Worm (Caenorhabditis elegans) whole organism, L1 larva: Measurements from ENCODE around the gene Y22D7AL.4.

ENCODE experiments used
- alr-1 ChIP-seq: fragments of 200-800 bp; sonication (Bioruptor generic); optimal IDR thresholded peaks from 2 replicates; lab custom pipeline; 2018; ENCODE audit warnings: borderline replicate concordance, mild to moderate bottlenecking, missing genetic modification characterization, missing compliant biosample characterization
- blmp-1 ChIP-seq: fragments of 150-350 bp; optimal IDR thresholded peaks from 2 replicates; lab custom pipeline; 2014; ENCODE audit warnings: missing biosample characterization, missing genetic modification characterization
- ceh-8 ChIP-seq: fragments of 200-800 bp; sonication (Bioruptor generic); optimal IDR thresholded peaks from 2 replicates; lab custom pipeline; 2018; ENCODE audit warnings: mild to moderate bottlenecking, missing genetic modification characterization, moderate library complexity, missing compliant biosample characterization
- ceh-82 ChIP-seq, 3 experiments: fragments of 150-350 bp in 1 of 3; sonication (generic microtip) in 2 of 3; optimal IDR thresholded peaks; 2 replicates each; lab custom pipeline; 2014 to 2017; ENCODE audit warnings: missing biosample characterization in 3 of 3, missing genetic modification characterization in 3 of 3
- ceh-90 ChIP-seq: sonication (generic microtip); optimal IDR thresholded peaks from 2 replicates; lab custom pipeline; 2016; ENCODE audit warnings: missing genetic modification characterization, missing compliant biosample characterization
- ces-1 ChIP-seq: fragments of 150-350 bp; optimal IDR thresholded peaks from 2 replicates; lab custom pipeline; 2014; ENCODE audit warnings: missing biosample characterization, missing genetic modification reagents, missing genetic modification characterization
- dsc-1 ChIP-seq: sonication (generic microtip); optimal IDR thresholded peaks from 2 replicates; lab custom pipeline; 2016; ENCODE audit warnings: mild to moderate bottlenecking, missing genetic modification characterization, missing compliant biosample characterization
- efl-1 ChIP-seq, 4 experiments: fragments of 150-350 bp; optimal IDR thresholded peaks in 3 of 4; peaks in 1 of 4; 1 replicate in 1 of 4; 2 replicates in 3 of 4; lab custom pipeline; 2014; ENCODE audit warnings: missing biosample characterization in 2 of 4, missing genetic modification characterization in 2 of 4, missing genetic modification reagents in 2 of 4
- elt-2 ChIP-seq: sonication (generic microtip); optimal IDR thresholded peaks from 2 replicates; lab custom pipeline; 2016; ENCODE audit warnings: missing genetic modification characterization, mild to moderate bottlenecking, inconsistent platforms, missing compliant biosample characterization, missing genetic modification reagents
- elt-3 ChIP-seq, 6 experiments: fragments of 150-350 bp in 1 of 6; sonication (generic microtip); optimal IDR thresholded peaks; 2 replicates each; lab custom pipeline; 2017 to 2018; ENCODE audit warnings: missing biosample characterization in 6 of 6, missing genetic modification characterization in 6 of 6, inconsistent platforms in 1 of 6
- ets-5 ChIP-seq: fragments of 200-800 bp; sonication (Bioruptor generic); IDR thresholded peaks from 2 replicates; pipeline ENCODE4 v1.3.6; 2022; ENCODE audit warnings: missing genetic modification characterization, missing compliant biosample characterization
- fkh-8 ChIP-seq: sonication (generic microtip); optimal IDR thresholded peaks from 2 replicates; lab custom pipeline; 2016; ENCODE audit warnings: mild to moderate bottlenecking, missing genetic modification characterization, missing compliant biosample characterization
- hlh-17 ChIP-seq: fragments of 200-800 bp; sonication (Bioruptor generic); optimal IDR thresholded peaks from 2 replicates; lab custom pipeline; 2018; ENCODE audit warnings: missing genetic modification characterization, mild to moderate bottlenecking, missing compliant biosample characterization, moderate library complexity, borderline replicate concordance
- irx-1 ChIP-seq: sonication (generic microtip); optimal IDR thresholded peaks from 2 replicates; lab custom pipeline; 2016; ENCODE audit warnings: missing genetic modification characterization, missing compliant biosample characterization
- lin-13 ChIP-seq: fragments of 150-350 bp; optimal IDR thresholded peaks from 2 replicates; lab custom pipeline; 2014; ENCODE audit warnings: missing biosample characterization, missing genetic modification reagents, missing genetic modification characterization
- lin-14 ChIP-seq: fragments of 200-800 bp; sonication (Bioruptor generic); optimal IDR thresholded peaks from 2 replicates; lab custom pipeline; 2018; ENCODE audit warnings: mild to moderate bottlenecking, missing genetic modification characterization, moderate library complexity, missing compliant biosample characterization
- lir-3 ChIP-seq: sonication (generic microtip); optimal IDR thresholded peaks from 2 replicates; lab custom pipeline; 2016; ENCODE audit warnings: mild to moderate bottlenecking, missing genetic modification characterization, moderate library complexity, missing compliant biosample characterization; ENCODE audit not compliant: poor library complexity
- lsy-2 ChIP-seq, 2 experiments: fragments of 150-350 bp; optimal IDR thresholded peaks; 2 replicates each; lab custom pipeline; 2014; ENCODE audit warnings: missing biosample characterization in 2 of 2, missing genetic modification characterization in 2 of 2
- nhr-19 ChIP-seq: fragments of 200-800 bp; sonication (Bioruptor generic); conservative IDR thresholded peaks from 2 replicates; pipeline ENCODE4 v1.3.6; 2022; ENCODE audit warnings: missing genetic modification characterization, missing compliant biosample characterization
- nhr-20 ChIP-seq: sonication (generic microtip); optimal IDR thresholded peaks from 2 replicates; lab custom pipeline; 2016; ENCODE audit warnings: mild to moderate bottlenecking, missing genetic modification characterization, missing compliant biosample characterization
- nhr-47 ChIP-seq: sonication (generic microtip); optimal IDR thresholded peaks from 2 replicates; lab custom pipeline; 2016; ENCODE audit warnings: mild to moderate bottlenecking, missing genetic modification characterization, moderate library complexity, missing compliant biosample characterization
- nhr-71 ChIP-seq: sonication (generic microtip); optimal IDR thresholded peaks from 2 replicates; lab custom pipeline; 2016; ENCODE audit warnings: mild to moderate bottlenecking, missing genetic modification characterization, moderate library complexity, missing compliant biosample characterization
- nhr-85 ChIP-seq: sonication (generic microtip); peaks from one replicate; lab custom pipeline; 2016; ENCODE audit warnings: missing genetic modification characterization, inconsistent platforms, missing compliant biosample characterization
- nhr-90 ChIP-seq: sonication (generic microtip); optimal IDR thresholded peaks from 2 replicates; lab custom pipeline; 2016; ENCODE audit warnings: mild to moderate bottlenecking, missing genetic modification characterization, missing compliant biosample characterization; ENCODE audit not compliant: poor library complexity
- pax-3 ChIP-seq: fragments of 200-800 bp; sonication (Bioruptor generic); optimal IDR thresholded peaks from 2 replicates; lab custom pipeline; 2018; ENCODE audit warnings: mild to moderate bottlenecking, missing genetic modification characterization, moderate library complexity, missing compliant biosample characterization
- rnt-1 ChIP-seq: sonication (generic microtip); optimal IDR thresholded peaks from 2 replicates; lab custom pipeline; 2016; ENCODE audit warnings: mild to moderate bottlenecking, missing genetic modification characterization, moderate library complexity, missing compliant biosample characterization
- skn-1 ChIP-seq: fragments of 150-350 bp; optimal IDR thresholded peaks from 2 replicates; lab custom pipeline; 2014; ENCODE audit warnings: missing biosample characterization, missing genetic modification characterization
- snu-23 ChIP-seq: sonication (generic microtip); optimal IDR thresholded peaks from 2 replicates; lab custom pipeline; 2016; ENCODE audit warnings: missing genetic modification characterization, missing compliant biosample characterization
- swsn-7 ChIP-seq: sonication (generic microtip); optimal IDR thresholded peaks from 2 replicates; lab custom pipeline; 2016; ENCODE audit warnings: missing genetic modification characterization, missing compliant biosample characterization
- tlp-1 ChIP-seq: fragments of 150-350 bp; optimal IDR thresholded peaks from 2 replicates; lab custom pipeline; 2014; ENCODE audit warnings: missing biosample characterization, missing genetic modification characterization
- unc-30 ChIP-seq: sonication (generic microtip); optimal IDR thresholded peaks from 2 replicates; lab custom pipeline; 2017; ENCODE audit warnings: missing biosample characterization, missing genetic modification characterization
- unc-62 ChIP-seq: fragments of 150-350 bp; optimal IDR thresholded peaks from 2 replicates; lab custom pipeline; 2014; ENCODE audit warnings: missing biosample characterization, missing genetic modification reagents, missing genetic modification characterization
- xbp-1 ChIP-seq: sonication (generic microtip); optimal IDR thresholded peaks from 2 replicates; lab custom pipeline; 2016; ENCODE audit warnings: missing genetic modification characterization, missing compliant biosample characterization
- ztf-11 ChIP-seq, 2 experiments: sonication (generic microtip); optimal IDR thresholded peaks; 2 replicates each; lab custom pipeline; 2016 to 2017; ENCODE audit warnings: missing genetic modification characterization in 2 of 2, missing biosample characterization in 1 of 2, missing compliant biosample characterization in 1 of 2

Y22D7AL.4 gene

DNA sequence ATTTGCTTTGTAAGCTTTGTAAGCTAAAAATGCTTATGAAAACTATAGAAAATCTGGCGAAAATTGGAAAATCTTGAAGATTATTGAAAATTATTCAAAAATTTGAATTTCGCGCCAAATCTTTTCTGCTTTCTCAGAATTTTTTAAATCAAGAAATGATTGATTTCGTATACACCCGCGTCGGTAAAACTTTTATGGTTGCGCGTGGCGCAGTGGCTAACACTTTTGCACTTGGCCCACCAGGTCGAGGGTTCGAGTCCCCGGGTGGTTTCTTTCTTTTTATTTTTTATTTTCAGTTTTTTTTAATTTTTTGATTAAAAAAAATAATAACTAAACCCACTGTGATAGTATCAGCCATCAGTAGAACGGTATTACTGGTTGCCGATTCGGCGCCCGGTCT is 27.5 kb upstream of the Y22D7AL.4 start (continued):
- TF ChIP-seq lir-3: no peak

DNA sequence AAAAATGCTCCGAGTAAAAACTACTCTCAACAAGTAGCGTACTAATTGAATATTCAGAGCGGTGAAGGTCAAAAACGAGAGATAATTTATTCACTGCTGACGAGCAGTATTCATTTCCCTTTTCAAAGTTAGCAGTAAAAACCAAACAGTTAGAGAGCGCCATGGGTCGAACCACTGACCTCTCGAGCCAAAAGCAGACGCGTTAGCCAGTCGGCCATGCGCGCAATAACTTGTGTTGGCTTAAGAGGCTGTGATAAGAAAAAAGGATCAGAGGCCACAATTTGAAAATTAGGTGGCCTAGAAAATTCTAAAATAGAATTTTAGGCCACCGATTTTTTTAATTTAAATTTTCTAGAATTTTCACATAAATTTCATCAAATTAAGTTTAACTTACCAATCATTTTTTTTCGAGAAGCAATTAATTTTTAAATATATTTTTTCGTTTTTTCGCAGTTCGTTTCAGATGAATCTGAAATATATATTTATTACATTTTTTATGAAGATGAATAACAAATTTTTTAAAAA is 25.7 kb upstream of the Y22D7AL.4 start, which contains the start of gene sms-3:
sms-3 (minus strand) TSS at position 475 of the 525 bp plus-strand sequence.
- TF ChIP-seq rnt-1 (tag; lab: Kevin White, UChicago) (peak; percentile 16), ceh-82 (tag; optimal IDR thresholded peaks at IDR 0.05; lab: Kevin White, UChicago) (peak in 1 of 3 experiments; percentile 3), nhr-90 (tag; lab: Kevin White, UChicago) (peak; percentile 2), ets-5 (GFP tag; lab: Robert Waterston, UW) (no peak), unc-62 (no peak), nhr-71 (tag; lab: Kevin White, UChicago) (peak; percentile 5), nhr-47 (tag; lab: Kevin White, UChicago) (peak; percentile 13)

ce11 chrIII:1601464-1602169 is 24.8 kb upstream of the Y22D7AL.4 start:
- TF ChIP-seq pax-3 (tag; lab: Kevin White, UChicago) (no peak), ces-1 (GFP tag; lab: Kevin White, UChicago) (no peak), lin-13 (GFP tag; lab: Kevin White, UChicago) (peak; percentile 25), irx-1 (tag; lab: Kevin White, UChicago) (peak; percentile 35), dsc-1 (tag; lab: Kevin White, UChicago) (peak; percentile 46), elt-3 (tag; optimal IDR thresholded peaks at IDR 0.05; lab: Kevin White, UChicago) (peak in 1 of 6 experiments; percentile 70), lsy-2 (tag; optimal IDR thresholded peaks at IDR 0.05; lab: Kevin White, UChicago) (peak in 1 of 2 experiments; percentile 2), unc-30 (tag; lab: Kevin White, UChicago) (no peak), tlp-1 (tag; lab: Kevin White, UChicago) (no peak), elt-2 (tag; lab: Kevin White, UChicago) (peak; percentile 34), fkh-8 (tag; lab: Kevin White, UChicago) (peak; percentile 55), snu-23 (GFP tag; lab: Kevin White, UChicago) (peak; percentile 40), nhr-90 (tag; lab: Kevin White, UChicago) (peak; percentile 43), alr-1 (tag; lab: Kevin White, UChicago) (no peak), ceh-90 (peak; percentile 54), ceh-8 (GFP tag; lab: Kevin White, UChicago) (no peak), blmp-1 (tag; lab: Kevin White, UChicago) (peak; percentile 53), xbp-1 (tag; lab: Kevin White, UChicago) (peak; percentile 14), nhr-85 (peak; percentile 81), nhr-71 (tag; lab: Kevin White, UChicago) (peak; percentile 53), rnt-1 (tag; lab: Kevin White, UChicago) (peak; percentile 66), nhr-47 (tag; lab: Kevin White, UChicago) (peak; percentile 58), nhr-20 (tag; lab: Kevin White, UChicago) (peak; percentile 37), swsn-7 (tag; lab: Kevin White, UChicago) (peak; percentile 1), lir-3 (peak; percentile 52), skn-1 (tag; lab: Kevin White, UChicago) (peak; percentile 8), lin-14 (GFP tag; lab: Kevin White, UChicago) (peak; percentile 68), nhr-19 (peak; percentile 39), ztf-11 (tag; optimal IDR thresholded peaks at IDR 0.05; lab: Kevin White, UChicago) (peak in 1 of 2 experiments; percentile 26), hlh-17 (GFP tag; lab: Kevin White, UChicago) (no peak), efl-1 (optimal IDR thresholded peaks at IDR 0.05; lab: Kevin White, UChicago) (no peak), efl-1 (GFP tag; optimal IDR thresholded peaks at IDR 0.05 in 1 of 2; lab: Kevin White, UChicago) (peak in 1 of 2 experiments; percentile 86)
